Worm (Caenorhabditis elegans): ENCODE measurements around the gene ric-3.

ce11 chrIV:7836491-7836890, 18.4 kb downstream of the ric-3 start:
- TF ChIP-seq pqm-1 (tag; optimal IDR thresholded peaks at IDR 0.05) (no peak), lin-11 (tag; optimal IDR thresholded peaks at IDR 0.05) (no peak), sox-2 (GFP tag; IDR thresholded peaks at IDR 0.05) (no peak), unc-86 (tag; optimal IDR thresholded peaks at IDR 0.05) (no peak), C08G9.2 (tag; optimal IDR thresholded peaks at IDR 0.05) (no peak), pag-3 (tag; optimal IDR thresholded peaks at IDR 0.05; ENCODE audit: borderline replicate concordance) (no peak), fkh-10 (GFP tag; optimal IDR thresholded peaks at IDR 0.05) (no peak), ceh-6 (GFP tag; optimal IDR thresholded peaks at IDR 0.05) (no peak), unc-42 (tag; optimal IDR thresholded peaks at IDR 0.05) (no peak), pha-4 (tag; optimal IDR thresholded peaks at IDR 0.05) (no peak), nfya-1 (tag; optimal IDR thresholded peaks at IDR 0.05) (no peak), syd-9 (tag; optimal IDR thresholded peaks at IDR 0.05) (no peak), mec-3 (tag; optimal IDR thresholded peaks at IDR 0.05; ENCODE audit: borderline replicate concordance) (no peak)
